Worm (Caenorhabditis elegans) whole organism, L3 larva: ENCODE data around the gene F28C6.8.

Source experiments
- R02D3.7 ChIP-seq: fragments of 150-350 bp; optimal IDR thresholded peaks from 2 replicates; lab custom pipeline; 2014; ENCODE audit warnings: missing biosample characterization, missing genetic modification characterization
- aly-2 ChIP-seq: fragments of 150-350 bp; optimal IDR thresholded peaks from 2 replicates; lab custom pipeline; 2014; ENCODE audit warnings: missing biosample characterization, missing genetic modification characterization
- ama-1 ChIP-seq: fragments of 150-350 bp; optimal IDR thresholded peaks from 2 replicates; lab custom pipeline; 2018
- ceh-16 ChIP-seq: sonication (generic microtip); optimal IDR thresholded peaks from 2 replicates; lab custom pipeline; 2017; ENCODE audit warnings: missing biosample characterization, missing genetic modification characterization
- ceh-28 ChIP-seq: fragments of 150-350 bp; optimal IDR thresholded peaks from 2 replicates; lab custom pipeline; 2014; ENCODE audit warnings: missing biosample characterization, missing genetic modification reagents, missing genetic modification characterization
- ceh-82 ChIP-seq: fragments of 150-350 bp; optimal IDR thresholded peaks from 2 replicates; lab custom pipeline; 2014; ENCODE audit warnings: missing biosample characterization, missing genetic modification characterization
- ceh-9 ChIP-seq: sonication (generic microtip); optimal IDR thresholded peaks from 2 replicates; lab custom pipeline; 2018; ENCODE audit warnings: missing biosample characterization, missing genetic modification characterization
- daf-12 ChIP-seq: fragments of 150-350 bp; optimal IDR thresholded peaks from 2 replicates; lab custom pipeline; 2014; ENCODE audit warnings: missing biosample characterization, missing genetic modification reagents, missing genetic modification characterization
- elt-2 ChIP-seq: sonication (generic microtip); optimal IDR thresholded peaks from 2 replicates; lab custom pipeline; 2016; ENCODE audit warnings: missing genetic modification reagents, mild to moderate bottlenecking, missing genetic modification characterization, missing compliant biosample characterization
- elt-3 ChIP-seq, 3 experiments: fragments of 150-350 bp in 1 of 3; sonication (generic microtip) in 2 of 3; optimal IDR thresholded peaks; 2 replicates in 2 of 3; 4 replicates in 1 of 3; lab custom pipeline; 2014 to 2017; ENCODE audit warnings: missing biosample characterization in 3 of 3, missing genetic modification characterization in 3 of 3
- eor-1 ChIP-seq, 2 experiments: fragments of 150-350 bp; optimal IDR thresholded peaks; 2 replicates each; lab custom pipeline; 2014 to 2018; ENCODE audit warnings: missing biosample characterization in 2 of 2, missing genetic modification characterization in 2 of 2
- fos-1 ChIP-seq: fragments of 150-350 bp; optimal IDR thresholded peaks from 2 replicates; lab custom pipeline; 2014; ENCODE audit warnings: missing biosample characterization, missing genetic modification characterization
- jun-1 ChIP-seq: fragments of 150-350 bp; optimal IDR thresholded peaks from 2 replicates; lab custom pipeline; 2014; ENCODE audit warnings: missing biosample characterization, missing genetic modification reagents, missing genetic modification characterization
- lin-15B ChIP-seq: fragments of 150-350 bp; optimal IDR thresholded peaks from 2 replicates; lab custom pipeline; 2014; ENCODE audit warnings: missing biosample characterization, missing genetic modification characterization
- lsy-12 ChIP-seq: sonication (generic microtip); optimal IDR thresholded peaks from 2 replicates; lab custom pipeline; 2016; ENCODE audit warnings: mild to moderate bottlenecking, missing genetic modification characterization, missing compliant biosample characterization
- mdl-1 ChIP-seq: fragments of 150-350 bp; optimal IDR thresholded peaks from 2 replicates; lab custom pipeline; 2014; ENCODE audit warnings: missing biosample characterization, missing genetic modification characterization
- mml-1 ChIP-seq: fragments of 150-350 bp; sonication (generic microtip); optimal IDR thresholded peaks from 3 replicates; lab custom pipeline; 2014; ENCODE audit warnings: missing biosample characterization, missing genetic modification characterization
- nhr-11 ChIP-seq: fragments of 150-350 bp; optimal IDR thresholded peaks from 2 replicates; lab custom pipeline; 2014; ENCODE audit warnings: missing biosample characterization, missing genetic modification characterization
- nhr-12 ChIP-seq: fragments of 150-350 bp; optimal IDR thresholded peaks from 2 replicates; lab custom pipeline; 2014; ENCODE audit warnings: missing biosample characterization, missing genetic modification characterization
- nhr-23 ChIP-seq: fragments of 150-350 bp; optimal IDR thresholded peaks from 2 replicates; lab custom pipeline; 2014; ENCODE audit warnings: missing biosample characterization, missing genetic modification reagents, missing genetic modification characterization
- nhr-237 ChIP-seq: fragments of 150-350 bp; optimal IDR thresholded peaks from 2 replicates; lab custom pipeline; 2014; ENCODE audit warnings: missing biosample characterization, missing genetic modification characterization
- nhr-25 ChIP-seq: sonication (generic microtip); optimal IDR thresholded peaks from 2 replicates; lab custom pipeline; 2017; ENCODE audit warnings: missing biosample characterization, missing genetic modification characterization
- nhr-28 ChIP-seq: fragments of 150-350 bp; optimal IDR thresholded peaks from 2 replicates; lab custom pipeline; 2014; ENCODE audit warnings: missing biosample characterization, missing genetic modification characterization
- nhr-76 ChIP-seq: fragments of 150-350 bp; sonication (generic microtip); optimal IDR thresholded peaks from 5 replicates; lab custom pipeline; 2014; ENCODE audit warnings: missing biosample characterization, missing genetic modification characterization
- nhr-77 ChIP-seq: fragments of 150-350 bp; optimal IDR thresholded peaks from 2 replicates; lab custom pipeline; 2014; ENCODE audit warnings: missing biosample characterization, missing genetic modification characterization
- pha-4 ChIP-seq: fragments of 150-350 bp; optimal IDR thresholded peaks from 2 replicates; lab custom pipeline; 2014; ENCODE audit warnings: missing biosample characterization, missing genetic modification reagents, missing genetic modification characterization
- pqm-1 ChIP-seq: fragments of 150-350 bp; optimal IDR thresholded peaks from 2 replicates; lab custom pipeline; 2017; ENCODE audit warnings: missing biosample characterization, missing genetic modification characterization, inconsistent platforms
- skn-1 ChIP-seq: fragments of 150-350 bp; optimal IDR thresholded peaks from 2 replicates; lab custom pipeline; 2014; ENCODE audit warnings: missing biosample characterization, missing genetic modification characterization
- snpc-4 ChIP-seq: fragments of 150-350 bp; optimal IDR thresholded peaks from 2 replicates; lab custom pipeline; 2014; ENCODE audit warnings: missing biosample characterization, missing genetic modification characterization
- tbx-2 ChIP-seq: sonication (generic microtip); optimal IDR thresholded peaks from 2 replicates; lab custom pipeline; 2016; ENCODE audit warnings: mild to moderate bottlenecking, missing genetic modification characterization, missing compliant biosample characterization
- unc-39 ChIP-seq: sonication (generic microtip); optimal IDR thresholded peaks from 4 replicates; lab custom pipeline; 2017; ENCODE audit warnings: missing biosample characterization, missing genetic modification characterization
- unc-62 ChIP-seq: fragments of 150-350 bp; sonication (generic microtip); optimal IDR thresholded peaks from 4 replicates; lab custom pipeline; 2014; ENCODE audit warnings: missing biosample characterization, missing genetic modification reagents, missing genetic modification characterization
- zag-1 ChIP-seq: fragments of 150-350 bp; optimal IDR thresholded peaks from 2 replicates; lab custom pipeline; 2014; ENCODE audit warnings: missing biosample characterization, missing genetic modification characterization
- ztf-11 ChIP-seq: fragments of 150-350 bp; optimal IDR thresholded peaks from 2 replicates; lab custom pipeline; 2014; ENCODE audit warnings: missing biosample characterization, missing genetic modification characterization

F28C6.8 gene

ce11 chrII:8630088-8630487, 23.4 kb downstream of the F28C6.8 start, which contains the start of gene T22C8.6:
Gene T22C8.6 (minus strand): TSS chrII:8630281.
- TF ChIP-seq mdl-1 (tag; lab: Kevin White, UChicago) (no peak), R02D3.7 (tag; lab: Kevin White, UChicago) (no peak), tbx-2 (tag; lab: Kevin White, UChicago) (no peak), pqm-1 (tag; lab: Kevin White, UChicago) (no peak), nhr-76 (tag; lab: Kevin White, UChicago) (no peak), nhr-12 (no peak), fos-1 (tag; lab: Kevin White, UChicago) (no peak), jun-1 (tag; lab: Kevin White, UChicago) (no peak), skn-1 (tag; lab: Kevin White, UChicago) (no peak), unc-62 (GFP tag; lab: Kevin White, UChicago) (no peak), nhr-28 (no peak), ceh-82 (no peak), nhr-23 (tag; lab: Kevin White, UChicago) (peak; percentile 19), nhr-25 (tag; lab: Kevin White, UChicago) (peak; percentile 33), zag-1 (tag; lab: Kevin White, UChicago) (no peak), eor-1 (tag; optimal IDR thresholded peaks at IDR 0.05; lab: Kevin White, UChicago) (no peak), aly-2 (tag; lab: Kevin White, UChicago) (no peak)
- TF ChIP-seq, all 47 proteins: peak for 2

ce11 chrII:8631766-8632165, 25.1 kb downstream of the F28C6.8 start:
- TF ChIP-seq ceh-16 (tag; lab: Kevin White, UChicago) = no peak
- no peak for TF ChIP-seq ceh-28
- TF ChIP-seq nhr-76 (tag; lab: Kevin White, UChicago) = no peak
- no peak for TF ChIP-seq elt-3 (tag; optimal IDR thresholded peaks at IDR 0.05; lab: Kevin White, UChicago)
- TF ChIP-seq ztf-11 (tag; lab: Kevin White, UChicago) = no peak
- no peak for TF ChIP-seq jun-1 (tag; lab: Kevin White, UChicago)
- no peak for TF ChIP-seq ama-1 (lab: Kevin White, UChicago)
- TF ChIP-seq lsy-12 (tag; lab: Kevin White, UChicago) = no peak
- TF ChIP-seq nhr-237 (tag; lab: Kevin White, UChicago) = no peak
- no peak for TF ChIP-seq mdl-1 (tag; lab: Kevin White, UChicago)

DNA sequence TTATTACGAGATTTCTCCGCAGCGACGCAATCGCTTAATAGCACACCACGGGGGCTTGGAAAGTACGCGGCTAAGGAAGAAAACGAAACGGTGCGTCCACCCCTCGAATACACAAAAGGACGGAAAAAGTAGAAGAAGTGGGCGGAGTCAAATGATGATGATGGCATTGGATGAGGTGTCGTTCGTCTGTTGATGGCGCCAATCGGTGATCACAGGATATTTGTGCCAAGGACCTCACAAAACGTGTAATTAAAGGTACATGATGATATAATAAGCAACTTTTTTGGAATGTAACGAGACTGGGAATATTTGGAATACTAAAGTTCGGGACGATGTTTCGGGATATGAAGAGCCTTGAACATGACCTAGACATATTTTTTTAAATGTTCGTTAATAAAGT, 27.7 kb downstream of the F28C6.8 start, which contains the start of gene cutl-12:
Gene cutl-12 (minus strand): TSS at position 101 of the 400 bp plus-strand sequence.
- TF ChIP-seq elt-2 (tag; lab: Kevin White, UChicago) (no peak), mml-1 (tag; lab: Kevin White, UChicago) (no peak), nhr-23 (tag; lab: Kevin White, UChicago) (no peak), nhr-237 (tag; lab: Kevin White, UChicago) (no peak), lin-15B (tag; lab: Kevin White, UChicago) (no peak)

ce11 chrII:8637615-8638014, 31.0 kb downstream of the F28C6.8 start, which contains the start of gene vab-9:
Gene vab-9 (minus strand): TSS chrII:8637715.
- TF ChIP-seq pha-4 (tag; lab: Kevin White, UChicago) (peak; percentile 46), zag-1 (tag; lab: Kevin White, UChicago) (no peak), nhr-77 (tag; lab: Kevin White, UChicago) (no peak)

DNA sequence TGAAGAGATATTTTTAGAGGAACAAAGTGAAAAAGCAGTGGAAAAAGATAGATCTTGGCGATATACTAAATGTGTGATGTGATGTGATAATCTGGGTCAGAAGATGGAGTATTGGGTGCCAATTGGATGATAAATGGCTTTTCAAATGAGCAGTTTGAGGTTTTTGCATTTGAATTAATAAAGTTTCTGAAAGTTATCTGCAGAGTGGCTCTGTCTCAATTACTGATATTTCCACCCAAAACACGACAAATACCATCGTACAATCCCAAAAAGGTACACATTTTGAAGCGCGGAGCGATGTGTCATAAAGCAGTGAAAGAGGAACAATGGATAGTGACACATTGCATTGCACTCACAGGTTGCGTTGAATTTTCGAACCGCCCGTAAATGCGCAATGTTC, 32.9 kb downstream of the F28C6.8 start:
- TF ChIP-seq tbx-2 (tag; lab: Kevin White, UChicago) (no peak), eor-1 (tag; optimal IDR thresholded peaks at IDR 0.05; lab: Kevin White, UChicago) (no peak), mdl-1 (tag; lab: Kevin White, UChicago) (no peak), nhr-23 (tag; lab: Kevin White, UChicago) (no peak), nhr-76 (tag; lab: Kevin White, UChicago) (no peak), nhr-28 (no peak), unc-62 (GFP tag; lab: Kevin White, UChicago) (no peak), snpc-4 (tag; lab: Kevin White, UChicago) (no peak), ceh-82 (no peak), unc-39 (no peak), elt-3 (tag; optimal IDR thresholded peaks at IDR 0.05; lab: Kevin White, UChicago) (no peak), nhr-11 (no peak), ceh-16 (tag; lab: Kevin White, UChicago) (no peak), daf-12 (tag; lab: Kevin White, UChicago) (no peak), ceh-9 (tag; lab: Kevin White, UChicago) (no peak), zag-1 (tag; lab: Kevin White, UChicago) (no peak), R02D3.7 (tag; lab: Kevin White, UChicago) (no peak)
